Worm (Caenorhabditis elegans): ENCODE data around the gene Y75B7AL.2.

- TF ChIP-seq scrt-1 (GFP tag; IDR thresholded peaks at IDR 0.05), result no peak
- TF ChIP-seq ama-1 (optimal IDR thresholded peaks at IDR 0.05), result no peak
- TF ChIP-seq sea-1 (GFP tag; conservative IDR thresholded peaks at IDR 0.05), result no peak
- TF ChIP-seq tbx-11 (GFP tag; IDR thresholded peaks at IDR 0.05), result no peak
- TF ChIP-seq ets-7 (tag; optimal IDR thresholded peaks at IDR 0.05), result no peak
Measured at ce11 chrV:1392900-1393299, 34.9 kb upstream of the Y75B7AL.2 start, which contains the start of gene Y75B7AR.1.
